Fruit fly (Drosophila melanogaster) whole organism, embryonic: Measurements from ENCODE around the gene CG8460.

Source experiments
- Atf6 ChIP-seq: fragments of 200-800 bp; sonication (Bioruptor generic); IDR thresholded peaks from 2 replicates; pipeline ENCODE4 v1.3.6; 2022; ENCODE audit warnings: missing biosample characterization, missing genetic modification characterization
- Awh ChIP-seq: fragments of 200-800 bp; sonication (Bioruptor generic); IDR thresholded peaks from 2 replicates; pipeline ENCODE4, ENCODE4 v1.3.6; 2022; ENCODE audit warnings: missing biosample characterization, missing genetic modification characterization
- CG10462 ChIP-seq: fragments of 200-800 bp; sonication (Bioruptor generic); optimal IDR thresholded peaks from 2 replicates; lab custom pipeline; 2016; ENCODE audit warnings: missing biosample characterization, missing genetic modification characterization
- CG11723 ChIP-seq: fragments of 200-800 bp; sonication (Bioruptor generic); optimal IDR thresholded peaks from 2 replicates; lab custom pipeline; 2017; ENCODE audit warnings: missing biosample characterization, mild to moderate bottlenecking, missing genetic modification characterization
- CG12155 ChIP-seq: fragments of 200-800 bp; sonication (Bioruptor generic); optimal IDR thresholded peaks from 3 replicates; lab custom pipeline; 2016; ENCODE audit warnings: missing biosample characterization, missing genetic modification characterization
- CG12391 ChIP-seq: fragments of 200-800 bp; sonication (Bioruptor generic); optimal IDR thresholded peaks from 3 replicates; lab custom pipeline; 2018; ENCODE audit warnings: missing biosample characterization, mild to moderate bottlenecking, missing genetic modification characterization, moderate library complexity
- CG14050 ChIP-seq: fragments of 200-800 bp; sonication (Bioruptor generic); IDR thresholded peaks from 3 replicates; pipeline ENCODE4 v1.3.6; 2022; ENCODE audit warnings: missing biosample characterization, missing genetic modification characterization
- CG15479 ChIP-seq: fragments of 200-800 bp; sonication (Bioruptor generic); optimal IDR thresholded peaks from 3 replicates; lab custom pipeline; 2019; ENCODE audit warnings: missing biosample characterization, mild to moderate bottlenecking, missing genetic modification characterization, moderate library complexity
- CG16815 ChIP-seq: fragments of 200-800 bp; sonication (Bioruptor generic); optimal IDR thresholded peaks from 3 replicates; lab custom pipeline; 2017; ENCODE audit warnings: missing biosample characterization, mild to moderate bottlenecking, missing genetic modification characterization
- CG16863 ChIP-seq: fragments of 200-800 bp; sonication (Bioruptor generic); optimal IDR thresholded peaks from 3 replicates; lab custom pipeline; 2016; ENCODE audit warnings: missing biosample characterization, missing genetic modification characterization
- CG1792 ChIP-seq: fragments of 200-800 bp; sonication (Bioruptor generic); optimal IDR thresholded peaks from 2 replicates; lab custom pipeline; 2016; ENCODE audit warnings: missing biosample characterization, missing genetic modification characterization
- CG18262 ChIP-seq: fragments of 200-800 bp; optimal IDR thresholded peaks from 3 replicates; lab custom pipeline; 2019; ENCODE audit warnings: missing biosample characterization, mild to moderate bottlenecking, missing genetic modification characterization, moderate library complexity
- CG2875 ChIP-seq: fragments of 200-800 bp; sonication (Bioruptor generic); optimal IDR thresholded peaks from 2 replicates; lab custom pipeline; 2017; ENCODE audit warnings: missing biosample characterization, mild to moderate bottlenecking, missing genetic modification characterization, missing genetic modification reagents
- CG32532 ChIP-seq: fragments of 200-800 bp; sonication (Bioruptor generic); IDR thresholded peaks from 2 replicates; pipeline ENCODE4 v1.3.6; 2022; ENCODE audit warnings: missing biosample characterization, missing genetic modification characterization
- CG4282 ChIP-seq: fragments of 200-800 bp; sonication (Bioruptor generic); optimal IDR thresholded peaks from 2 replicates; lab custom pipeline; 2016; ENCODE audit warnings: missing biosample characterization, missing genetic modification characterization
- CG43689 ChIP-seq: fragments of 200-800 bp; sonication (Bioruptor generic); IDR thresholded peaks from 2 replicates; pipeline ENCODE4 v1.3.6; 2022; ENCODE audit warnings: missing biosample characterization, missing genetic modification characterization
- CG6791 ChIP-seq: fragments of 200-800 bp; sonication (Bioruptor generic); IDR thresholded peaks from 3 replicates; pipeline ENCODE4 v1.3.6; 2022; ENCODE audit warnings: missing biosample characterization, missing genetic modification characterization; ENCODE audit not compliant: partially characterized antibody
- CG6813 ChIP-seq: fragments of 200-800 bp; sonication (Bioruptor generic); optimal IDR thresholded peaks from 2 replicates; lab custom pipeline; 2017; ENCODE audit warnings: missing biosample characterization, missing genetic modification characterization, mild to moderate bottlenecking, moderate library complexity, missing genetic modification reagents
- CG8359 ChIP-seq: fragments of 200-800 bp; sonication (Bioruptor generic); optimal IDR thresholded peaks from 2 replicates; lab custom pipeline; 2017; ENCODE audit warnings: missing biosample characterization, mild to moderate bottlenecking, missing genetic modification characterization, borderline replicate concordance
- Dip3 ChIP-seq: fragments of 200-800 bp; sonication (Bioruptor generic); optimal IDR thresholded peaks from 3 replicates; lab custom pipeline; 2016; ENCODE audit warnings: missing biosample characterization, missing genetic modification characterization
- Ets65A ChIP-seq: fragments of 200-800 bp; sonication (Bioruptor generic); peaks from one replicate; lab custom pipeline; 2016; ENCODE audit warnings: missing biosample characterization, missing genetic modification characterization
- Fer2 ChIP-seq: fragments of 200-800 bp; sonication (Bioruptor generic); optimal IDR thresholded peaks from 2 replicates; lab custom pipeline; 2018; ENCODE audit warnings: missing biosample characterization, mild to moderate bottlenecking, missing genetic modification characterization, moderate library complexity
- Fer3 ChIP-seq: fragments of 200-800 bp; sonication (Bioruptor generic); optimal IDR thresholded peaks from 2 replicates; lab custom pipeline; 2018; ENCODE audit warnings: missing biosample characterization, mild to moderate bottlenecking, missing genetic modification characterization, moderate library complexity
- Max ChIP-seq: fragments of 200-800 bp; sonication (Bioruptor generic); optimal IDR thresholded peaks from 2 replicates; lab custom pipeline; 2016; ENCODE audit warnings: missing biosample characterization, mild to moderate bottlenecking, missing genetic modification characterization
- Mrtf ChIP-seq: fragments of 200-800 bp; sonication (Bioruptor generic); IDR thresholded peaks from 3 replicates; pipeline ENCODE4 v1.3.6; 2022; ENCODE audit warnings: missing biosample characterization, missing genetic modification characterization
- Poxn ChIP-seq: fragments of 200-800 bp; sonication (Bioruptor generic); IDR thresholded peaks from 2 replicates; pipeline ENCODE4 v1.3.6; 2022; ENCODE audit warnings: missing biosample characterization, missing genetic modification characterization
- Xbp1 ChIP-seq: fragments of 200-800 bp; sonication (Bioruptor generic); optimal IDR thresholded peaks from 3 replicates; lab custom pipeline; 2016; ENCODE audit warnings: missing biosample characterization, mild to moderate bottlenecking, missing genetic modification characterization
- ase ChIP-seq: fragments of 200-800 bp; sonication (Bioruptor generic); IDR thresholded peaks from 3 replicates; pipeline ENCODE4 v1.3.6; 2022; ENCODE audit warnings: missing biosample characterization, missing genetic modification characterization
- chm ChIP-seq: fragments of 200-800 bp; sonication (Bioruptor generic); IDR thresholded peaks from 2 replicates; pipeline ENCODE4 v1.3.6; 2022; ENCODE audit warnings: missing biosample characterization, missing genetic modification characterization
- crc ChIP-seq: fragments of 200-800 bp; sonication (Bioruptor generic); optimal IDR thresholded peaks from 2 replicates; lab custom pipeline; 2016; ENCODE audit warnings: missing biosample characterization, missing genetic modification characterization
- da ChIP-seq: fragments of 200-800 bp; sonication (Bioruptor generic); optimal IDR thresholded peaks from 2 replicates; lab custom pipeline; 2016; ENCODE audit warnings: missing biosample characterization, missing genetic modification characterization
- emc ChIP-seq: fragments of 200-800 bp; sonication (Bioruptor generic); optimal IDR thresholded peaks from 2 replicates; lab custom pipeline; 2016; ENCODE audit warnings: missing biosample characterization, missing genetic modification characterization
- fd64A ChIP-seq: fragments of 200-800 bp; sonication (Bioruptor generic); optimal IDR thresholded peaks from 3 replicates; lab custom pipeline; 2018; ENCODE audit warnings: missing biosample characterization, mild to moderate bottlenecking, missing genetic modification characterization
- ftz-f1 ChIP-seq: fragments of 200-800 bp; sonication (Bioruptor generic); optimal IDR thresholded peaks from 2 replicates; lab custom pipeline; 2016; ENCODE audit warnings: missing biosample characterization, missing genetic modification characterization
- fu2 ChIP-seq: fragments of 200-800 bp; sonication (Bioruptor generic); optimal IDR thresholded peaks from 2 replicates; lab custom pipeline; 2016; ENCODE audit warnings: missing biosample characterization, missing genetic modification characterization
- gce ChIP-seq: fragments of 200-800 bp; sonication (Bioruptor generic); IDR thresholded peaks from 3 replicates; pipeline ENCODE4 v1.3.6; 2022; ENCODE audit warnings: missing biosample characterization, missing genetic modification characterization
- gcm2 ChIP-seq: fragments of 200-800 bp; sonication (Bioruptor generic); optimal IDR thresholded peaks from 2 replicates; lab custom pipeline; 2016; ENCODE audit warnings: missing biosample characterization, missing genetic modification characterization
- gt ChIP-seq: fragments of 200-800 bp; sonication (Bioruptor generic); IDR thresholded peaks from 2 replicates; pipeline ENCODE4 v1.3.6; 2022; ENCODE audit warnings: missing biosample characterization, missing genetic modification characterization
- lbe ChIP-seq: fragments of 200-800 bp; sonication (Bioruptor generic); optimal IDR thresholded peaks from 2 replicates; lab custom pipeline; 2016; ENCODE audit warnings: missing biosample characterization, mild to moderate bottlenecking, missing genetic modification characterization
- lola ChIP-seq, 3 experiments: fragments of >200 bp in 2 of 3; fragments of 200-800 bp in 1 of 3; sonication (Bioruptor generic) in 1 of 3; optimal IDR thresholded peaks; 2 replicates each; lab custom pipeline; 2017 to 2019; ENCODE audit warnings: missing biosample characterization in 3 of 3, missing genetic modification characterization in 3 of 3, mild to moderate bottlenecking in 1 of 3, moderate library complexity in 1 of 3
- maf-S ChIP-seq: fragments of 200-800 bp; sonication (Bioruptor generic); optimal IDR thresholded peaks from 2 replicates; lab custom pipeline; 2016; ENCODE audit warnings: missing biosample characterization, missing genetic modification characterization
- oc ChIP-seq: fragments of 200-800 bp; sonication (Bioruptor generic); optimal IDR thresholded peaks from 2 replicates; lab custom pipeline; 2018; ENCODE audit warnings: missing biosample characterization, mild to moderate bottlenecking, missing genetic modification characterization, moderate library complexity
- pfk ChIP-seq: fragments of 200-800 bp; sonication (Bioruptor generic); optimal IDR thresholded peaks from 2 replicates; lab custom pipeline; 2018; ENCODE audit warnings: missing biosample characterization, mild to moderate bottlenecking, missing genetic modification characterization, moderate library complexity
- psq ChIP-seq: fragments of 200-800 bp; sonication (Bioruptor generic); optimal IDR thresholded peaks from 2 replicates; lab custom pipeline; 2017; ENCODE audit warnings: missing biosample characterization, missing genetic modification characterization
- ro ChIP-seq: fragments of 200-800 bp; sonication (Bioruptor generic); IDR thresholded peaks from 2 replicates; pipeline ENCODE4 v1.3.6; 2022; ENCODE audit warnings: missing biosample characterization, missing genetic modification characterization
- scrt ChIP-seq: fragments of 200-800 bp; sonication (Bioruptor generic); optimal IDR thresholded peaks from 2 replicates; lab custom pipeline; 2018; ENCODE audit warnings: missing biosample characterization, mild to moderate bottlenecking, missing genetic modification characterization, moderate library complexity
- slou ChIP-seq: fragments of 200-800 bp; sonication (Bioruptor generic); optimal IDR thresholded peaks from 3 replicates; lab custom pipeline; 2016; ENCODE audit warnings: missing biosample characterization, missing genetic modification characterization
- stc ChIP-seq: fragments of 200-800 bp; sonication (Bioruptor generic); IDR thresholded peaks from 2 replicates; pipeline ENCODE4 v1.3.6; 2022; ENCODE audit warnings: missing biosample characterization, missing genetic modification characterization
- unpg ChIP-seq: fragments of 200-800 bp; sonication (Bioruptor generic); optimal IDR thresholded peaks from 3 replicates; lab custom pipeline; 2018; ENCODE audit warnings: missing biosample characterization, mild to moderate bottlenecking, missing genetic modification characterization, moderate library complexity
- zfh2 ChIP-seq: fragments of 200-800 bp; sonication (Bioruptor generic); optimal IDR thresholded peaks from 2 replicates; lab custom pipeline; 2016; ENCODE audit warnings: missing biosample characterization, missing genetic modification characterization

The CG8460 gene

DNA sequence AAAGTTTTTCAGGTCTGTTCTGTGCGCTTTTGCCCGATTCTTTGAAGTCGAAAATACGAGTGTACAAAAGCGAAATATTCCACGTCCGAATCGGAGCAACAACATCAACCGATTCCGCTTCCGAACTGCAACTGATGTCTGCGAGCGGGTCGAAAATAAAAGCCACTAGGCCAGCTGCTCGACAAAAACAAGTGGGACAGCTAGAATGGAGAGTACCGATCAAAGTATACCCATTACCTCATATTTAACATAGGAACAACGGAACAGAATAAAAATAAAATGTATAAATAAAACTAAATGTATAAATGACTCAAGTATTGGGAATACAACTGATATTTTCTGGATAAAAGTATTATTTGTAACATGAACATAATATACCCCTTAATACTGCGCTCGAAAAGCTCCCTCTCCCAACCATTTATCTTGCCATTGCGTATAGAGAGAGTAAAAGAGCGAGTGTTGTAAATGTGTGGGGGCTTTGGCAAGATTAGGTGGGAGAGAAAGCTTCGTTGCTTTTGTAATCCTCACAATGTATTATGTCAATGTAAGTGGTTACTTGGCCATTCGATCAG is 8.1 kb downstream of the CG8460 start, which contains the start of gene SLC5A11 (continued):
- TF ChIP-seq ase, result peak; percentile 95
- TF ChIP-seq gce (GFP tag; lab: Robert Waterston, UW), result peak; percentile 93
- peak; percentile 92 for TF ChIP-seq maf-S (GFP tag; lab: Kevin White, UChicago)
- TF ChIP-seq Awh (GFP tag; lab: Robert Waterston, UW), result peak; percentile 97
- TF ChIP-seq da (GFP tag; lab: Kevin White, UChicago), result peak; percentile 23
- peak; percentile 92 for TF ChIP-seq ro (GFP tag; lab: Robert Waterston, UW)
- peak; percentile 59 for TF ChIP-seq CG15479
- peak; percentile 96 for TF ChIP-seq CG6813 (GFP tag; lab: Kevin White, UChicago)
- peak; percentile 94 for TF ChIP-seq CG2875 (GFP tag; lab: Kevin White, UChicago)
- TF ChIP-seq Fer3 (tag; lab: Kevin White, UChicago), result peak; percentile 95
- TF ChIP-seq CG32532 (GFP tag; lab: Robert Waterston, UW), result peak; percentile 98
- TF ChIP-seq Max (GFP tag; lab: Kevin White, UChicago), result peak; percentile 100
- peak; percentile 90 for TF ChIP-seq Fer2 (tag; lab: Kevin White, UChicago)
- peak; percentile 100 for TF ChIP-seq Xbp1 (GFP tag; lab: Kevin White, UChicago)
- TF ChIP-seq emc (GFP tag; lab: Kevin White, UChicago), result peak; percentile 98
- TF ChIP-seq slou (GFP tag; lab: Kevin White, UChicago), result peak; percentile 100
- TF ChIP-seq CG1792, result peak; percentile 98
- peak; percentile 92 for TF ChIP-seq Dip3 (GFP tag; lab: Kevin White, UChicago)
- peak; percentile 89 for TF ChIP-seq gcm2 (GFP tag; lab: Kevin White, UChicago)
- peak; percentile 96 for TF ChIP-seq CG10462 (GFP tag; lab: Kevin White, UChicago)
- peak; percentile 94 for TF ChIP-seq Mrtf
- TF ChIP-seq lbe (GFP tag; lab: Kevin White, UChicago), result peak; percentile 99
- peak; percentile 68 for TF ChIP-seq fu2 (GFP tag; lab: Kevin White, UChicago)
- TF ChIP-seq Ets65A (GFP tag; lab: Kevin White, UChicago), result peak; percentile 100
- TF ChIP-seq CG16863, result peak; percentile 65
- peak; percentile 32; the same call in 1 of the 2 replicates for TF ChIP-seq Poxn (GFP tag; lab: Robert Waterston, UW)
- no peak for TF ChIP-seq pfk
- peak; percentile 78 for TF ChIP-seq zfh2 (GFP tag; lab: Kevin White, UChicago)
- TF ChIP-seq gt (GFP tag; lab: Robert Waterston, UW), result peak; percentile 83; the same call in 1 of the 2 replicates
- TF ChIP-seq CG11723, result peak; percentile 95
- peak; percentile 98 for TF ChIP-seq CG12391 (tag; lab: Kevin White, UChicago)
- peak; percentile 96 for TF ChIP-seq scrt (GFP tag; lab: Kevin White, UChicago)
- peak; percentile 82 for TF ChIP-seq CG8359 (GFP tag; lab: Kevin White, UChicago)
- TF ChIP-seq chm (GFP tag; lab: Robert Waterston, UW), result peak; percentile 98
- peak; percentile 85 for TF ChIP-seq CG14050 (GFP tag; lab: Robert Waterston, UW)
- peak in 1 of 3 experiments; percentile 97 for TF ChIP-seq lola (GFP tag; optimal IDR thresholded peaks at IDR 0.05; lab: Kevin White, UChicago)
- no peak for TF ChIP-seq ftz-f1 (GFP tag; lab: Kevin White, UChicago)
- TF ChIP-seq stc, result peak; percentile 98
- peak; percentile 96 for TF ChIP-seq CG18262 (tag; lab: Kevin White, UChicago)
- peak; percentile 85 for TF ChIP-seq unpg
- TF ChIP-seq fd64A (GFP tag; lab: Kevin White, UChicago), result peak; percentile 87
- peak; percentile 96 for TF ChIP-seq psq (GFP tag; lab: Kevin White, UChicago)
- peak; percentile 81 for TF ChIP-seq CG4282 (GFP tag; lab: Kevin White, UChicago)
- peak; percentile 98 for TF ChIP-seq CG12155 (GFP tag; lab: Kevin White, UChicago)
- TF ChIP-seq CG16815 (GFP tag; lab: Kevin White, UChicago), result peak; percentile 94
- peak; percentile 100 for TF ChIP-seq Atf6 (GFP tag; lab: Robert Waterston, UW)
- TF ChIP-seq crc (GFP tag; lab: Kevin White, UChicago), result peak; percentile 83
- TF ChIP-seq oc (tag; lab: Kevin White, UChicago), result peak; percentile 83
- TF ChIP-seq CG6791 (GFP tag; lab: Robert Waterston, UW), result no peak
- TF ChIP-seq CG43689, result peak; percentile 88
